Fruit fly (Drosophila melanogaster): Measurements from ENCODE around the gene CG42740.

The CG42740 gene

dm6 chr3R:30413795-30414194 is 9.0 kb downstream of the CG42740 start (continued):
- TF ChIP-seq HLHmδ (GFP tag; optimal IDR thresholded peaks at IDR 0.05): no peak
- 0 out of 2 replicates have a peak, but pooled peaks have one; percentile 18 for TF ChIP-seq E2f2 (GFP tag; IDR thresholded peaks at IDR 0.05)
- TF ChIP-seq bigmax (GFP tag; optimal IDR thresholded peaks at IDR 0.05): no peak
- peak; percentile 37 for TF ChIP-seq Six4 (GFP tag; optimal IDR thresholded peaks at IDR 0.05)
- TF ChIP-seq pnt (GFP tag; optimal IDR thresholded peaks at IDR 0.05): peak; percentile 45
- TF ChIP-seq C15 (GFP tag; IDR thresholded peaks at IDR 0.05): no peak
- peak; percentile 76; the same call in 2 of the 3 replicates for TF ChIP-seq gce (GFP tag; IDR thresholded peaks at IDR 0.05)
- TF ChIP-seq NFAT (GFP tag; IDR thresholded peaks at IDR 0.05): 0 out of 2 replicates have a peak, but pooled peaks have one; percentile 29
- TF ChIP-seq Hr51 (GFP tag; optimal IDR thresholded peaks at IDR 0.05): peak in 1 of 2 experiments; percentile 42
- no peak for TF ChIP-seq Trl (optimal IDR thresholded peaks at IDR 0.05)
- peak; percentile 11 for TF ChIP-seq Trl (GFP tag; optimal IDR thresholded peaks at IDR 0.05)
- peak; percentile 30 for TF ChIP-seq Fer1 (GFP tag; optimal IDR thresholded peaks at IDR 0.05)
- no peak for TF ChIP-seq ab (GFP tag; optimal IDR thresholded peaks at IDR 0.05)
- TF ChIP-seq CG12236 (GFP tag; optimal IDR thresholded peaks at IDR 0.05): peak; percentile 38
- peak; percentile 28 for TF ChIP-seq HHEX (GFP tag; optimal IDR thresholded peaks at IDR 0.05)
- peak; percentile 59 for TF ChIP-seq CG12391 (tag; optimal IDR thresholded peaks at IDR 0.05)
- TF ChIP-seq Ssrp (tag; optimal IDR thresholded peaks at IDR 0.05): peak; percentile 58
- TF ChIP-seq nmo (GFP tag; optimal IDR thresholded peaks at IDR 0.05): peak; percentile 70
- 0 out of 3 replicates have a peak, but pooled peaks have one; percentile 39 for TF ChIP-seq Optix (GFP tag; IDR thresholded peaks at IDR 0.05)
- TF ChIP-seq CG3726 (GFP tag; IDR thresholded peaks at IDR 0.05): 0 out of 3 replicates have a peak, but pooled peaks have one; percentile 20
- TF ChIP-seq CG42726 (GFP tag; IDR thresholded peaks at IDR 0.05; ENCODE audit: partially characterized antibody): no peak
- peak; percentile 36; the same call in 1 of the 2 replicates for TF ChIP-seq CG9932 (GFP tag; IDR thresholded peaks at IDR 0.05)
- no peak for TF ChIP-seq org-1 (GFP tag; optimal IDR thresholded peaks at IDR 0.05)
- peak; percentile 20 for TF ChIP-seq CG12659 (GFP tag; optimal IDR thresholded peaks at IDR 0.05)
- TF ChIP-seq CG9215 (GFP tag; IDR thresholded peaks at IDR 0.05): 0 out of 2 replicates have a peak, but pooled peaks have one; percentile 10
- TF ChIP-seq Hmr (GFP tag; optimal IDR thresholded peaks at IDR 0.05): peak; percentile 28
- TF ChIP-seq CG8388 (GFP tag; optimal IDR thresholded peaks at IDR 0.05): peak; percentile 56
- TF ChIP-seq CG3847 (GFP tag; IDR thresholded peaks at IDR 0.05): no peak
- peak; percentile 73 for TF ChIP-seq Sox102F (GFP tag; optimal IDR thresholded peaks at IDR 0.05)
- TF ChIP-seq CG18011 (GFP tag; optimal IDR thresholded peaks at IDR 0.05): no peak
- no peak for TF ChIP-seq Neu2 (GFP tag; optimal IDR thresholded peaks at IDR 0.05; ENCODE audit: borderline replicate concordance)
- 0 out of 3 replicates have a peak, but pooled peaks have one; percentile 15 for TF ChIP-seq Aef1 (GFP tag; IDR thresholded peaks at IDR 0.05)
- TF ChIP-seq Atf6 (GFP tag; IDR thresholded peaks at IDR 0.05): peak; percentile 19; the same call in 1 of the 2 replicates
- no peak for TF ChIP-seq zfh2 (GFP tag; optimal IDR thresholded peaks at IDR 0.05)
- peak; percentile 37 for TF ChIP-seq Atf3 (GFP tag; optimal IDR thresholded peaks at IDR 0.05)
- peak; percentile 8 for TF ChIP-seq CG7786 (GFP tag; optimal IDR thresholded peaks at IDR 0.05)
- TF ChIP-seq psq (GFP tag; optimal IDR thresholded peaks at IDR 0.05): no peak
- no peak for TF ChIP-seq ham (GFP tag; IDR thresholded peaks at IDR 0.05)
- TF ChIP-seq dmrt99B (tag; optimal IDR thresholded peaks at IDR 0.05): peak; percentile 66
- TF ChIP-seq Dbx (GFP tag; IDR thresholded peaks at IDR 0.05): no peak
- TF ChIP-seq CG4820 (GFP tag; optimal IDR thresholded peaks at IDR 0.05): peak; percentile 59
- TF ChIP-seq Side (GFP tag; optimal IDR thresholded peaks at IDR 0.05): no peak
- peak; percentile 31 for TF ChIP-seq bcd (GFP tag; optimal IDR thresholded peaks at IDR 0.05)
- TF ChIP-seq ind (GFP tag; optimal IDR thresholded peaks at IDR 0.05): peak; percentile 49
- peak; percentile 46 for TF ChIP-seq wor (GFP tag; IDR thresholded peaks at IDR 0.05)
- TF ChIP-seq Oli (tag; optimal IDR thresholded peaks at IDR 0.05): peak; percentile 61
- peak; percentile 53; the same call in 1 of the 3 replicates for TF ChIP-seq CG11695 (GFP tag; IDR thresholded peaks at IDR 0.05)
- peak; percentile 81 for TF ChIP-seq ara (GFP tag; IDR thresholded peaks at IDR 0.05)
- TF ChIP-seq D (optimal IDR thresholded peaks at IDR 0.05): no peak
- peak; percentile 59 for TF ChIP-seq D (GFP tag; optimal IDR thresholded peaks at IDR 0.05)
- peak; percentile 53 for TF ChIP-seq CG18262 (tag; optimal IDR thresholded peaks at IDR 0.05)

All from whole organism, embryonic.